Worm (Caenorhabditis elegans) whole organism, L3 larva: ENCODE data around the gene C34C12.8.

ENCODE experiments used
- ZK546.5 ChIP-seq: sonication (generic microtip); optimal IDR thresholded peaks from 2 replicates; lab custom pipeline; 2017; ENCODE audit warnings: missing biosample characterization, missing genetic modification characterization
- aly-2 ChIP-seq: fragments of 150-350 bp; optimal IDR thresholded peaks from 2 replicates; lab custom pipeline; 2014; ENCODE audit warnings: missing biosample characterization, missing genetic modification characterization
- daf-12 ChIP-seq: fragments of 150-350 bp; optimal IDR thresholded peaks from 2 replicates; lab custom pipeline; 2014; ENCODE audit warnings: missing biosample characterization, missing genetic modification reagents, missing genetic modification characterization
- egl-27 ChIP-seq: sonication (generic microtip); optimal IDR thresholded peaks from 4 replicates; lab custom pipeline; 2017; ENCODE audit warnings: missing biosample characterization, missing genetic modification reagents, missing genetic modification characterization
- elt-2 ChIP-seq: sonication (generic microtip); optimal IDR thresholded peaks from 2 replicates; lab custom pipeline; 2016; ENCODE audit warnings: missing genetic modification reagents, mild to moderate bottlenecking, missing genetic modification characterization, missing compliant biosample characterization
- mdl-1 ChIP-seq: fragments of 150-350 bp; optimal IDR thresholded peaks from 2 replicates; lab custom pipeline; 2014; ENCODE audit warnings: missing biosample characterization, missing genetic modification characterization
- nfya-1 ChIP-seq: sonication (generic microtip); optimal IDR thresholded peaks from 2 replicates; lab custom pipeline; 2017; ENCODE audit warnings: missing genetic modification characterization, mild to moderate bottlenecking, missing compliant biosample characterization, antibody characterized with exemption, moderate library complexity; ENCODE audit not compliant: insufficient read depth
- nhr-23 ChIP-seq: fragments of 150-350 bp; optimal IDR thresholded peaks from 2 replicates; lab custom pipeline; 2014; ENCODE audit warnings: missing biosample characterization, missing genetic modification reagents, missing genetic modification characterization
- nhr-76 ChIP-seq: fragments of 150-350 bp; sonication (generic microtip); optimal IDR thresholded peaks from 5 replicates; lab custom pipeline; 2014; ENCODE audit warnings: missing biosample characterization, missing genetic modification characterization
- pha-4 ChIP-seq: fragments of 150-350 bp; optimal IDR thresholded peaks from 2 replicates; lab custom pipeline; 2014; ENCODE audit warnings: missing biosample characterization, missing genetic modification reagents, missing genetic modification characterization
- unc-39 ChIP-seq: sonication (generic microtip); optimal IDR thresholded peaks from 4 replicates; lab custom pipeline; 2017; ENCODE audit warnings: missing biosample characterization, missing genetic modification characterization

ce11 chrIII:3460061-3460460 is at the start of gene C34C12.8:
- peak; percentile 20 for TF ChIP-seq ZK546.5 (tag; lab: Kevin White, UChicago)
- TF ChIP-seq elt-2 = peak; percentile 66
- no peak for TF ChIP-seq daf-12 (tag; lab: Kevin White, UChicago)
- peak; percentile 95 for TF ChIP-seq pha-4 (tag; lab: Kevin White, UChicago)
- peak; percentile 98 for TF ChIP-seq nhr-23 (tag; lab: Kevin White, UChicago)
- peak; percentile 95 for TF ChIP-seq nfya-1 (tag; lab: Kevin White, UChicago)
- TF ChIP-seq unc-39 = no peak
- peak; percentile 70 for TF ChIP-seq nhr-76
- no peak for TF ChIP-seq mdl-1 (tag; lab: Kevin White, UChicago)
- no peak for TF ChIP-seq aly-2 (tag; lab: Kevin White, UChicago)
- peak; percentile 53 for TF ChIP-seq egl-27
